Fruit fly (Drosophila melanogaster) whole organism, embryonic: ENCODE results near the gene CG5781.
A peak's percentile ranks its signal among the peaks of the same experiment; 100 is the strongest.

Experiments used
- Bgb ChIP-seq: fragments of 200-800 bp; sonication (Bioruptor generic); IDR thresholded peaks from 2 replicates; pipeline ENCODE4 v1.3.6; 2022; ENCODE audit warnings: missing biosample characterization, missing genetic modification characterization; ENCODE audit not compliant: partially characterized antibody
- CG10147 ChIP-seq: fragments of 200-800 bp; sonication (Bioruptor generic); optimal IDR thresholded peaks from 2 replicates; lab custom pipeline; 2019; ENCODE audit warnings: missing biosample characterization, mild to moderate bottlenecking, missing genetic modification characterization, moderate library complexity
- CG11398 ChIP-seq: fragments of 200-800 bp; sonication (Bioruptor generic); optimal IDR thresholded peaks from 2 replicates; lab custom pipeline; 2016; ENCODE audit warnings: missing biosample characterization, missing genetic modification characterization
- CG12659 ChIP-seq: fragments of 200-800 bp; sonication (Bioruptor generic); optimal IDR thresholded peaks from 3 replicates; lab custom pipeline; 2017; ENCODE audit warnings: mild to moderate bottlenecking, missing biosample characterization, missing genetic modification reagents, missing genetic modification characterization
- CG14667 ChIP-seq: fragments of 200-800 bp; sonication (Bioruptor generic); IDR thresholded peaks from 2 replicates; pipeline ENCODE4 v1.3.6; 2022; ENCODE audit warnings: missing biosample characterization, missing genetic modification characterization
- CG14710 ChIP-seq: fragments of 200-800 bp; sonication (Bioruptor generic); optimal IDR thresholded peaks from 3 replicates; lab custom pipeline; 2019; ENCODE audit warnings: missing biosample characterization, mild to moderate bottlenecking, missing genetic modification characterization, moderate library complexity
- CG15696 ChIP-seq: fragments of 200-800 bp; sonication (Bioruptor generic); optimal IDR thresholded peaks from 2 replicates; lab custom pipeline; 2019; ENCODE audit warnings: missing biosample characterization, mild to moderate bottlenecking, missing genetic modification characterization, moderate library complexity
- CG16779 ChIP-seq: fragments of 200-800 bp; sonication (Bioruptor generic); IDR thresholded peaks from 2 replicates; pipeline ENCODE4 v1.3.6; 2022; ENCODE audit warnings: missing biosample characterization, missing genetic modification characterization
- CG16863 ChIP-seq: fragments of 200-800 bp; sonication (Bioruptor generic); optimal IDR thresholded peaks from 3 replicates; lab custom pipeline; 2016; ENCODE audit warnings: missing biosample characterization, missing genetic modification characterization
- CG34422 ChIP-seq: fragments of 200-800 bp; sonication (Bioruptor generic); IDR thresholded peaks from 3 replicates; pipeline ENCODE4 v1.3.6; 2022; ENCODE audit warnings: missing biosample characterization, missing genetic modification characterization
- CG4360 ChIP-seq: fragments of 200-800 bp; sonication (Bioruptor generic); IDR thresholded peaks from 2 replicates; pipeline ENCODE4 v1.3.6; 2022; ENCODE audit warnings: missing biosample characterization, missing genetic modification characterization
- CG5245 ChIP-seq: fragments of 200-800 bp; sonication (Bioruptor generic); optimal IDR thresholded peaks from 3 replicates; lab custom pipeline; 2016; ENCODE audit warnings: missing biosample characterization, missing genetic modification characterization
- CG6254 ChIP-seq: fragments of 200-800 bp; sonication (Bioruptor generic); optimal IDR thresholded peaks from 3 replicates; lab custom pipeline; 2017; ENCODE audit warnings: mild to moderate bottlenecking, missing biosample characterization, missing genetic modification reagents, missing genetic modification characterization
- CG6689 ChIP-seq: fragments of 200-800 bp; sonication (Bioruptor generic); IDR thresholded peaks from 2 replicates; pipeline ENCODE4 v1.3.6; 2022; ENCODE audit warnings: missing biosample characterization, missing genetic modification characterization
- CHES-1-like ChIP-seq: fragments of 200-800 bp; sonication (Bioruptor generic); optimal IDR thresholded peaks from 2 replicates; lab custom pipeline; 2016; ENCODE audit warnings: missing biosample characterization, missing genetic modification characterization
- Dad ChIP-seq: fragments of 200-800 bp; sonication (Bioruptor generic); optimal IDR thresholded peaks from 3 replicates; lab custom pipeline; 2016; ENCODE audit warnings: missing biosample characterization, missing genetic modification characterization
- Doc3 ChIP-seq: fragments of 200-800 bp; sonication (Bioruptor generic); IDR thresholded peaks from 3 replicates; pipeline ENCODE4 v1.3.6; 2022; ENCODE audit warnings: missing biosample characterization, missing genetic modification characterization; ENCODE audit not compliant: partially characterized antibody
- Dp ChIP-seq: fragments of 200-800 bp; sonication (Bioruptor generic); optimal IDR thresholded peaks from 2 replicates; lab custom pipeline; 2018; ENCODE audit warnings: missing biosample characterization, mild to moderate bottlenecking, missing genetic modification characterization, moderate library complexity
- HLH3B ChIP-seq: fragments of 200-800 bp; sonication (Bioruptor generic); IDR thresholded peaks from 2 replicates; pipeline ENCODE4 v1.3.6; 2022; ENCODE audit warnings: missing biosample characterization, missing genetic modification characterization
- HmgZ ChIP-seq: fragments of 200-800 bp; sonication (Bioruptor generic); optimal IDR thresholded peaks from 2 replicates; lab custom pipeline; 2018; ENCODE audit warnings: missing biosample characterization, mild to moderate bottlenecking, missing genetic modification characterization
- Hr51 ChIP-seq, 2 experiments: fragments of 200-800 bp; sonication (Bioruptor generic); optimal IDR thresholded peaks; 2 replicates in 1 of 2; 3 replicates in 1 of 2; lab custom pipeline; 2016 to 2018; ENCODE audit warnings: missing biosample characterization in 2 of 2, missing genetic modification characterization in 2 of 2, mild to moderate bottlenecking in 1 of 2, moderate library complexity in 1 of 2
- Hsf ChIP-seq: fragments of 200-800 bp; sonication (Bioruptor generic); optimal IDR thresholded peaks from 3 replicates; lab custom pipeline; 2016; ENCODE audit warnings: missing biosample characterization, missing genetic modification characterization
- MESR4 ChIP-seq: fragments of 200-800 bp; sonication (Bioruptor generic); optimal IDR thresholded peaks from 2 replicates; lab custom pipeline; 2018; ENCODE audit warnings: missing biosample characterization, mild to moderate bottlenecking, missing genetic modification characterization, moderate library complexity
- NC2β ChIP-seq: fragments of 200-800 bp; sonication (Bioruptor generic); optimal IDR thresholded peaks from 2 replicates; lab custom pipeline; 2016; ENCODE audit warnings: missing biosample characterization, missing genetic modification characterization
- Six4 ChIP-seq: fragments of 200-800 bp; sonication (Bioruptor generic); optimal IDR thresholded peaks from 2 replicates; lab custom pipeline; 2016; ENCODE audit warnings: missing biosample characterization, missing genetic modification characterization
- Sry-β ChIP-seq: fragments of 200-800 bp; sonication (Bioruptor generic); optimal IDR thresholded peaks from 2 replicates; lab custom pipeline; 2018; ENCODE audit warnings: missing biosample characterization, mild to moderate bottlenecking, missing genetic modification characterization, moderate library complexity
- Sry-δ ChIP-seq: fragments of 200-800 bp; sonication (Bioruptor generic); optimal IDR thresholded peaks from 2 replicates; lab custom pipeline; 2016; ENCODE audit warnings: missing biosample characterization, missing genetic modification characterization
- TFAM ChIP-seq: fragments of 200-800 bp; sonication (Bioruptor generic); optimal IDR thresholded peaks from 2 replicates; lab custom pipeline; 2017; ENCODE audit warnings: missing biosample characterization, missing genetic modification characterization, inconsistent platforms
- Xrp1 ChIP-seq: fragments of 200-800 bp; sonication (Bioruptor generic); IDR thresholded peaks from 2 replicates; pipeline ENCODE4 v1.3.6; 2022; ENCODE audit warnings: missing biosample characterization, missing genetic modification characterization
- abd-A ChIP-seq: fragments of 200-800 bp; sonication (Bioruptor generic); optimal IDR thresholded peaks from 3 replicates; lab custom pipeline; 2019; ENCODE audit warnings: missing biosample characterization, mild to moderate bottlenecking, missing genetic modification characterization, moderate library complexity
- al ChIP-seq: fragments of 200-800 bp; sonication (Bioruptor generic); IDR thresholded peaks from 2 replicates; pipeline ENCODE4 v1.3.6; 2022; ENCODE audit warnings: missing biosample characterization, missing genetic modification characterization
- ap ChIP-seq: fragments of 200-800 bp; sonication (Bioruptor generic); IDR thresholded peaks from 2 replicates; pipeline ENCODE4 v1.3.6; 2022; ENCODE audit warnings: missing biosample characterization, missing genetic modification characterization
- ase ChIP-seq: fragments of 200-800 bp; sonication (Bioruptor generic); IDR thresholded peaks from 3 replicates; pipeline ENCODE4 v1.3.6; 2022; ENCODE audit warnings: missing biosample characterization, missing genetic modification characterization
- cas ChIP-seq: fragments of 200-800 bp; sonication (Bioruptor generic); IDR thresholded peaks from 2 replicates; pipeline ENCODE4 v1.3.6; 2022; ENCODE audit warnings: missing biosample characterization, missing genetic modification characterization
- chinmo ChIP-seq: fragments of 200-800 bp; sonication (Bioruptor generic); IDR thresholded peaks from 4 replicates; pipeline ENCODE4 v1.3.6; 2022; ENCODE audit warnings: missing biosample characterization, missing genetic modification characterization; ENCODE audit not compliant: partially characterized antibody
- ci ChIP-seq: fragments of 200-800 bp; sonication (Bioruptor generic); IDR thresholded peaks from 3 replicates; pipeline ENCODE4 v1.3.6; 2022; ENCODE audit warnings: missing biosample characterization, missing genetic modification characterization
- danr ChIP-seq: fragments of 200-800 bp; sonication (Bioruptor generic); IDR thresholded peaks from 2 replicates; pipeline ENCODE4 v1.3.6; 2022; ENCODE audit warnings: missing biosample characterization, missing genetic modification characterization
- dpn ChIP-seq, 2 experiments: fragments of 200-800 bp; sonication (Bioruptor generic); optimal IDR thresholded peaks; 3 replicates each; lab custom pipeline; 2016; ENCODE audit warnings: missing biosample characterization in 2 of 2, missing genetic modification characterization in 2 of 2
- fru ChIP-seq: fragments of >200 bp; optimal IDR thresholded peaks from 2 replicates; lab custom pipeline; 2017
- knrl ChIP-seq: fragments of 200-800 bp; sonication (Bioruptor generic); IDR thresholded peaks from 3 replicates; pipeline ENCODE4 v1.3.6; 2022; ENCODE audit warnings: missing biosample characterization, missing genetic modification characterization; ENCODE audit not compliant: partially characterized antibody
- nmo ChIP-seq: fragments of 200-800 bp; sonication (Bioruptor generic); optimal IDR thresholded peaks from 2 replicates; lab custom pipeline; 2018; ENCODE audit warnings: missing biosample characterization, mild to moderate bottlenecking, missing genetic modification characterization, moderate library complexity
- otp ChIP-seq: fragments of 200-800 bp; sonication (Bioruptor generic); IDR thresholded peaks from 3 replicates; pipeline ENCODE4, ENCODE4 v1.3.6; 2022; ENCODE audit warnings: missing biosample characterization, missing genetic modification characterization
- salm ChIP-seq: fragments of 200-800 bp; sonication (Bioruptor generic); optimal IDR thresholded peaks from 2 replicates; lab custom pipeline; 2018; ENCODE audit warnings: missing biosample characterization, mild to moderate bottlenecking, missing genetic modification characterization
- schlank ChIP-seq: fragments of 200-800 bp; sonication (Bioruptor generic); optimal IDR thresholded peaks from 2 replicates; lab custom pipeline; 2018; ENCODE audit warnings: missing biosample characterization, mild to moderate bottlenecking, missing genetic modification characterization
- sim ChIP-seq: fragments of 200-800 bp; sonication (Bioruptor generic); IDR thresholded peaks from 2 replicates; pipeline ENCODE4 v1.3.6; 2022; ENCODE audit warnings: missing biosample characterization, missing genetic modification characterization
- slbo ChIP-seq: fragments of 200-800 bp; sonication (Bioruptor generic); IDR thresholded peaks from 2 replicates; pipeline ENCODE4 v1.3.6; 2022; ENCODE audit warnings: missing biosample characterization, missing genetic modification characterization
- tin ChIP-seq: fragments of 200-800 bp; sonication (Bioruptor generic); optimal IDR thresholded peaks from 3 replicates; lab custom pipeline; 2016; ENCODE audit warnings: missing biosample characterization, missing genetic modification characterization
- vfl ChIP-seq: fragments of 200-800 bp; sonication (Bioruptor generic); optimal IDR thresholded peaks from 2 replicates; lab custom pipeline; 2016; ENCODE audit warnings: missing biosample characterization, missing genetic modification characterization
- z ChIP-seq: fragments of 200-800 bp; sonication (Bioruptor generic); IDR thresholded peaks from 3 replicates; pipeline ENCODE4 v1.3.6; 2022; ENCODE audit warnings: missing biosample characterization, missing genetic modification characterization
- zen ChIP-seq: fragments of 200-800 bp; sonication (Bioruptor generic); optimal IDR thresholded peaks from 3 replicates; lab custom pipeline; 2018; ENCODE audit warnings: missing biosample characterization, mild to moderate bottlenecking, missing genetic modification characterization, moderate library complexity

The CG5781 gene

DNA sequence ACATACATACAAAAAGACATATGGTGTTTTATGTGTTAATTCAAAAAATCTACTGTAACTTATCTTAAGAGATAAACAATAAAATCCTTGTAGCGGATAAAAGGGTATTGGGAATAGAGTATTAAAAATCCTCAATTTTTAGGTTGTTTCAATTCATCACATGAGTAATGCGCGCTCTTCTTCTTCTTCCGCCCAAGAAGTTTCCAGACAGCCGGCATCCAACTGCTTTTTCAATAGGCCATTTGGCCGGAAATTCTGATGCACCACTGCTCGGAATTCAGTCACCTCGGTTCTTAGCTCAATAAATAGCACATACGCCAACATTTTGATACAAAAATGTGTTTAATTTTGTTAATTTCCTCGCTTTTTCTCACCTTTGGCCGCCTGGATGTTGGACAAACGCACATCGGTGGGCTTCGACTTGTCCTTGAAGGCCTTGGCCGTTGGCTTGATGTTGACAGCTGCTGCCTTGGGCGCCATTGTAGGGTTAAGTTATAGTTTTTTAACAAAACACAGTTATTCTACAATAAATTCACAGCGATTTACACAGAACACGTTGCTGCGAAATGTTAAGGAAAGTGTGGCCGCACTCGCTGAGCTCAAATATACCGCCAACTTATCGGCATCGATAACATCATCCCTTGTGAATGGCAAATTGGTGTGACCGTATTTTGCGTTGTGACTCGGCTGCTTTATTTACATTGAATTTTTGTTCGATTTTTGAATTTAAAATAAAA, 4.6 kb downstream of the CG5781 start, which contains the start of the genes CCT4 and CG6153 (continued):
- TF ChIP-seq al (GFP tag; lab: Robert Waterston, UW) (no peak), slbo (GFP tag; lab: Robert Waterston, UW) (no peak), z (no peak), otp (GFP tag; lab: Robert Waterston, UW) (no peak), CG16863 (no peak), CG10147 (no peak), CG11398 (GFP tag; lab: Kevin White, UChicago) (no peak), CG14710 (tag; lab: Kevin White, UChicago) (peak; percentile 38), dpn (GFP tag; optimal IDR thresholded peaks at IDR 0.05; lab: Kevin White, UChicago) (no peak), CG14667 (GFP tag; lab: Robert Waterston, UW) (no peak), schlank (tag; lab: Kevin White, UChicago) (no peak), salm (tag; lab: Kevin White, UChicago) (no peak), CG4360 (GFP tag; lab: Robert Waterston, UW) (no peak), zen (tag; lab: Kevin White, UChicago) (peak; percentile 35), CG6254 (GFP tag; lab: Kevin White, UChicago) (no peak), danr (GFP tag; lab: Robert Waterston, UW) (no peak), Doc3 (GFP tag; lab: Robert Waterston, UW) (0 out of 3 replicates have a peak, but pooled peaks have one; percentile 12), fru (lab: Kevin White, UChicago) (no peak), HmgZ (tag; lab: Kevin White, UChicago) (peak; percentile 3), MESR4 (GFP tag; lab: Kevin White, UChicago) (peak; percentile 62), Sry-δ (peak; percentile 44), Six4 (no peak), CG34422 (GFP tag; lab: Robert Waterston, UW) (peak; percentile 33; the same call in 1 of the 3 replicates), Bgb (GFP tag; lab: Robert Waterston, UW) (peak; percentile 37), ap (GFP tag; lab: Robert Waterston, UW) (no peak), TFAM (GFP tag; lab: Kevin White, UChicago) (no peak), Hr51 (GFP tag; optimal IDR thresholded peaks at IDR 0.05; lab: Kevin White, UChicago) (no peak), Hsf (GFP tag; lab: Kevin White, UChicago) (no peak), Dad (GFP tag; lab: Kevin White, UChicago) (no peak), CG5245 (GFP tag; lab: Kevin White, UChicago) (no peak), ci (GFP tag; lab: Robert Waterston, UW) (no peak), nmo (GFP tag; lab: Kevin White, UChicago) (peak; percentile 36), CG6689 (GFP tag; lab: Robert Waterston, UW) (no peak), Dp (GFP tag; lab: Kevin White, UChicago) (peak; percentile 58), chinmo (0 out of 4 replicates have a peak, but pooled peaks have one; percentile 61), abd-A (tag; lab: Kevin White, UChicago) (no peak), CHES-1-like (GFP tag; lab: Kevin White, UChicago) (peak; percentile 4), CG16779 (GFP tag; lab: Robert Waterston, UW) (no peak), Sry-β (GFP tag; lab: Kevin White, UChicago) (peak; percentile 6), CG12659 (GFP tag; lab: Kevin White, UChicago) (peak; percentile 40), ase (GFP tag; lab: Robert Waterston, UW) (no peak), NC2β (GFP tag; lab: Kevin White, UChicago) (no peak), tin (GFP tag; lab: Kevin White, UChicago) (no peak), vfl (no peak), knrl (GFP tag; lab: Robert Waterston, UW) (peak; percentile 48), CG15696 (tag; lab: Kevin White, UChicago) (no peak), cas (GFP tag; lab: Robert Waterston, UW) (no peak), HLH3B (GFP tag; lab: Robert Waterston, UW) (no peak), Xrp1 (GFP tag; lab: Robert Waterston, UW) (no peak), sim (no peak)
